Worm (Caenorhabditis elegans) whole organism, L2 larva: Measurements from ENCODE around the gene nhr-281.

Experiments used
- C34F6.9 ChIP-seq: fragments of 150-350 bp; optimal IDR thresholded peaks from 2 replicates; lab custom pipeline; 2014; ENCODE audit warnings: missing biosample characterization, missing genetic modification characterization
- F13H6.1 ChIP-seq: sonication (generic microtip); optimal IDR thresholded peaks from 2 replicates; lab custom pipeline; 2016; ENCODE audit warnings: missing genetic modification characterization, missing compliant biosample characterization
- R02D3.7 ChIP-seq: fragments of 150-350 bp; optimal IDR thresholded peaks from 2 replicates; lab custom pipeline; 2014; ENCODE audit warnings: missing biosample characterization, missing genetic modification characterization
- Y55F3AM.14 ChIP-seq: fragments of 200-800 bp; sonication (Bioruptor generic); optimal IDR thresholded peaks from 2 replicates; lab custom pipeline; 2018; ENCODE audit warnings: mild to moderate bottlenecking, missing genetic modification characterization, missing compliant biosample characterization
- ZK546.5 ChIP-seq: sonication (generic microtip); optimal IDR thresholded peaks from 2 replicates; lab custom pipeline; 2017; ENCODE audit warnings: missing biosample characterization, missing genetic modification characterization
- alr-1 ChIP-seq: fragments of 150-350 bp; optimal IDR thresholded peaks from 2 replicates; lab custom pipeline; 2014; ENCODE audit warnings: missing biosample characterization, missing genetic modification characterization
- aly-2 ChIP-seq: fragments of 150-350 bp; optimal IDR thresholded peaks from 2 replicates; lab custom pipeline; 2014; ENCODE audit warnings: missing biosample characterization, missing genetic modification characterization
- ama-1 ChIP-seq: fragments of 150-350 bp; optimal IDR thresholded peaks from 2 replicates; lab custom pipeline; 2018; ENCODE audit warnings: inconsistent platforms
- blmp-1 ChIP-seq: sonication (generic microtip); optimal IDR thresholded peaks from 2 replicates; lab custom pipeline; 2017; ENCODE audit warnings: missing genetic modification characterization, mild to moderate bottlenecking, missing compliant biosample characterization, antibody characterized with exemption, moderate library complexity; ENCODE audit not compliant: insufficient read depth
- ceh-16 ChIP-seq: fragments of 150-350 bp; optimal IDR thresholded peaks from 2 replicates; lab custom pipeline; 2014; ENCODE audit warnings: missing biosample characterization, missing genetic modification characterization
- crh-2 ChIP-seq: sonication (generic microtip); optimal IDR thresholded peaks from 2 replicates; lab custom pipeline; 2017; ENCODE audit warnings: missing biosample characterization, missing genetic modification characterization
- egl-27 ChIP-seq: sonication (generic microtip); optimal IDR thresholded peaks from 3 replicates; lab custom pipeline; 2017; ENCODE audit warnings: missing biosample characterization, missing genetic modification reagents, missing genetic modification characterization
- elt-1 ChIP-seq: fragments of 150-350 bp; optimal IDR thresholded peaks from 2 replicates; lab custom pipeline; 2014; ENCODE audit warnings: missing biosample characterization, missing genetic modification characterization
- elt-3 ChIP-seq: sonication (generic microtip); optimal IDR thresholded peaks from 2 replicates; lab custom pipeline; 2017; ENCODE audit warnings: missing biosample characterization, missing genetic modification characterization
- fos-1 ChIP-seq: fragments of 150-350 bp; optimal IDR thresholded peaks from 2 replicates; lab custom pipeline; 2014; ENCODE audit warnings: missing biosample characterization, missing genetic modification characterization
- gmeb-1 ChIP-seq: fragments of 150-350 bp; optimal IDR thresholded peaks from 2 replicates; lab custom pipeline; 2014; ENCODE audit warnings: missing biosample characterization, missing genetic modification characterization
- lin-11 ChIP-seq: fragments of 150-350 bp; sonication (generic microtip); optimal IDR thresholded peaks from 2 replicates; lab custom pipeline; 2014; ENCODE audit warnings: missing biosample characterization, missing genetic modification characterization, inconsistent platforms, mixed read lengths
- lin-13 ChIP-seq: fragments of 150-350 bp; optimal IDR thresholded peaks from 2 replicates; lab custom pipeline; 2014; ENCODE audit warnings: missing biosample characterization, missing genetic modification reagents, missing genetic modification characterization
- lin-39 ChIP-seq: fragments of 150-350 bp; optimal IDR thresholded peaks from 2 replicates; lab custom pipeline; 2014; ENCODE audit warnings: missing biosample characterization, missing genetic modification reagents, missing genetic modification characterization
- mbf-1 ChIP-seq: sonication (generic microtip); optimal IDR thresholded peaks from 2 replicates; lab custom pipeline; 2017; ENCODE audit warnings: missing biosample characterization, missing genetic modification characterization
- mdl-1 ChIP-seq, 2 experiments: fragments of 150-350 bp in 1 of 2; sonication (generic microtip) in 1 of 2; optimal IDR thresholded peaks; 2 replicates each; lab custom pipeline; 2017; ENCODE audit warnings: missing biosample characterization in 2 of 2, missing genetic modification characterization in 2 of 2
- nhr-10 ChIP-seq: sonication (generic microtip); optimal IDR thresholded peaks from 2 replicates; lab custom pipeline; 2017; ENCODE audit warnings: missing biosample characterization, missing genetic modification characterization
- nhr-12 ChIP-seq: fragments of 150-350 bp; optimal IDR thresholded peaks from 2 replicates; lab custom pipeline; 2014; ENCODE audit warnings: missing biosample characterization, missing genetic modification characterization
- nhr-129 ChIP-seq: fragments of 150-350 bp; optimal IDR thresholded peaks from 2 replicates; lab custom pipeline; 2014; ENCODE audit warnings: missing biosample characterization, missing genetic modification characterization
- nhr-21 ChIP-seq: fragments of 150-350 bp; optimal IDR thresholded peaks from 2 replicates; lab custom pipeline; 2014; ENCODE audit warnings: missing biosample characterization, missing genetic modification characterization
- nhr-23 ChIP-seq: fragments of 150-350 bp; optimal IDR thresholded peaks from 2 replicates; lab custom pipeline; 2014; ENCODE audit warnings: missing biosample characterization, missing genetic modification reagents, missing genetic modification characterization
- nhr-25 ChIP-seq: fragments of 150-350 bp; sonication (generic microtip); optimal IDR thresholded peaks from 3 replicates; lab custom pipeline; 2014; ENCODE audit warnings: missing biosample characterization, missing genetic modification characterization
- nhr-6 ChIP-seq: fragments of 150-350 bp; optimal IDR thresholded peaks from 2 replicates; lab custom pipeline; 2014; ENCODE audit warnings: missing biosample characterization, missing genetic modification characterization
- sem-4 ChIP-seq: fragments of 150-350 bp; optimal IDR thresholded peaks from 2 replicates; lab custom pipeline; 2014; ENCODE audit warnings: missing biosample characterization, missing genetic modification reagents, missing genetic modification characterization
- skn-1 ChIP-seq: sonication (generic microtip); optimal IDR thresholded peaks from 2 replicates; lab custom pipeline; 2017; ENCODE audit warnings: missing biosample characterization, missing genetic modification characterization
- sma-3 ChIP-seq: sonication (generic microtip); optimal IDR thresholded peaks from 2 replicates; lab custom pipeline; 2016; ENCODE audit warnings: missing genetic modification reagents, missing genetic modification characterization, missing compliant biosample characterization
- sma-9 ChIP-seq, 2 experiments: fragments of 150-350 bp in 1 of 2; sonication (generic microtip) in 1 of 2; optimal IDR thresholded peaks; 2 replicates each; lab custom pipeline; 2014 to 2016; ENCODE audit warnings: missing genetic modification characterization in 2 of 2, mild to moderate bottlenecking in 1 of 2, missing biosample characterization in 1 of 2, missing compliant biosample characterization in 1 of 2, missing genetic modification reagents in 1 of 2, moderate library complexity in 1 of 2
- unc-55 ChIP-seq: fragments of 150-350 bp; sonication (generic microtip); optimal IDR thresholded peaks from 3 replicates; lab custom pipeline; 2014; ENCODE audit warnings: missing biosample characterization, missing genetic modification reagents, missing genetic modification characterization
- unc-62 ChIP-seq: fragments of 150-350 bp; optimal IDR thresholded peaks from 2 replicates; lab custom pipeline; 2014; ENCODE audit warnings: missing biosample characterization, missing genetic modification reagents, missing genetic modification characterization
- ztf-1 ChIP-seq: fragments of 200-800 bp; sonication (Bioruptor generic); conservative IDR thresholded peaks from 2 replicates; pipeline ENCODE4 v1.3.6; 2022; ENCODE audit warnings: missing genetic modification characterization, missing compliant biosample characterization
- ztf-11 ChIP-seq: sonication (generic microtip); optimal IDR thresholded peaks from 2 replicates; lab custom pipeline; 2017; ENCODE audit warnings: missing biosample characterization, missing genetic modification characterization
- ztf-4 ChIP-seq: fragments of 150-350 bp; optimal IDR thresholded peaks from 2 replicates; lab custom pipeline; 2014; ENCODE audit warnings: missing biosample characterization, missing genetic modification characterization

Gene nhr-281

DNA sequence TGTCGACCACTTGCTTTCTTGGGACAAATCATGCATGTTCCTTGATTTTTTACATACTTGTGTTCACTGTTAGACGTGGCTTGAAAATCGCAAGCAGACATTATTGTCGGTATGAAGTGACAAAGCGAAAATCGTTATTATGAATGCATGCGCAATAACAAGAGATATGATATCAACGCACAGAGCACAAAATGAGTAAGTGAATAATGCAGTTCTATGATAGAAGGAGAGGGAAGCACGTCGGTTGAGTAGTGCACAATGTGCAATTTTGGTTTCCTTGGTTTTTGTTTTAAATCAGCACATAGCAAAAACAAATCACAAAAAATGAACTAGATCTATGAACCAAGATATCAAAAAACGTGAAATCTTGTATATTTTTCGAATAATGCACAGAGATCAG is at the start of gene nhr-281:
Gene nhr-281, minus strand, starts transcription at position 101 of the 400 bp plus-strand sequence.
- TF ChIP-seq skn-1 (tag; lab: Kevin White, UChicago) (no peak), ZK546.5 (tag; lab: Kevin White, UChicago) (no peak), F13H6.1 (no peak), nhr-129 (tag; lab: Kevin White, UChicago) (no peak), nhr-21 (no peak), lin-13 (GFP tag; lab: Kevin White, UChicago) (no peak), C34F6.9 (tag; lab: Kevin White, UChicago) (no peak), gmeb-1 (tag; lab: Kevin White, UChicago) (no peak), sem-4 (no peak), Y55F3AM.14 (GFP tag; lab: Kevin White, UChicago) (no peak), ztf-1 (GFP tag; lab: Robert Waterston, UW) (no peak), sma-9 (GFP tag; optimal IDR thresholded peaks at IDR 0.05; lab: Kevin White, UChicago) (no peak), sma-9 (tag; optimal IDR thresholded peaks at IDR 0.05; lab: Kevin White, UChicago) (no peak), elt-3 (tag; lab: Kevin White, UChicago) (no peak), ama-1 (lab: Kevin White, UChicago) (no peak)

DNA sequence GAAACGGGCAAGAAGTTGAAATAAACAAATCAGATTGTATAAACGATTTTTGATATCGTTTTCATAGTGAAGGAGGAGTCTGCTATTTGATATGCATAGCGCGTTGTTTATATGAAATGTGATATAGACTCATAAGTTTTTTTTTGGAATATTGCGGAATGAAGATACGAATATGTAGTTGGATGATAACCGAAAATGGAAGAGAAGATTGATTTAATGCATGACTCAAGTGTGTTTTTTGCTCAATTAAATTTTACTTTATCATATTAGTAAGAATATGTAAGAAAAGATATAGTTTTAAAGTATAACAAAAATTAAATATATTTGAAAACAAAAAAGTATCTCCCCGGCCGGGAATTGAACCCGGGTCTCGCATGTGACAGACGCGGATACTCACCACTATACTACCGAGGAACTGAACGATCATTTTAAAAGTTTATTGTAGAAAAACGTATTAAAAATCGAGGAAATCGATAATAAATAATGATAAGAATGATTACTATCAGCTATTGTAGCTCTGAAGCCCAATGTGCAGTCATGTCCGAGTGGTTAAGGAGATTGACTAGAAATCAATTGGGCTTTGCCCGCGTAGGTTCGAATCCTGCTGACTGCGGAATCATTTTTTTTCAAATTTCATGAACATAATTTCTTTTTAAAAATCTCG is 48.6 kb upstream of the nhr-281 start, which contains the start of gene lgc-25:
Gene lgc-25, minus strand, starts transcription at position 51 of the 664 bp plus-strand sequence.
- no peak for TF ChIP-seq lin-11
- no peak for TF ChIP-seq alr-1 (tag; lab: Kevin White, UChicago)
- TF ChIP-seq sem-4: no peak
- TF ChIP-seq F13H6.1: no peak
- no peak for TF ChIP-seq ceh-16 (tag; lab: Kevin White, UChicago)
- TF ChIP-seq sma-3 (GFP tag; lab: Kevin White, UChicago): peak; percentile 60
- no peak for TF ChIP-seq unc-55 (GFP tag; lab: Kevin White, UChicago)
- TF ChIP-seq sma-9 (GFP tag; optimal IDR thresholded peaks at IDR 0.05; lab: Kevin White, UChicago): peak; percentile 43
- TF ChIP-seq sma-9 (tag; optimal IDR thresholded peaks at IDR 0.05; lab: Kevin White, UChicago): no peak
- no peak for TF ChIP-seq aly-2 (tag; lab: Kevin White, UChicago)
- peak; percentile 37 for TF ChIP-seq nhr-21
- TF ChIP-seq lin-13 (GFP tag; lab: Kevin White, UChicago): peak; percentile 27
- no peak for TF ChIP-seq lin-39
- TF ChIP-seq mbf-1 (tag; lab: Kevin White, UChicago): no peak
- TF ChIP-seq unc-62: no peak
- no peak for TF ChIP-seq blmp-1 (tag; lab: Kevin White, UChicago)
- no peak for TF ChIP-seq egl-27 (tag; lab: Kevin White, UChicago)
- TF ChIP-seq nhr-25 (tag; lab: Kevin White, UChicago): no peak
- no peak for TF ChIP-seq mdl-1 (tag; optimal IDR thresholded peaks at IDR 0.05; lab: Kevin White, UChicago)
- no peak for TF ChIP-seq nhr-23
- TF ChIP-seq gmeb-1 (tag; lab: Kevin White, UChicago): peak; percentile 53
- no peak for TF ChIP-seq nhr-12 (tag; lab: Kevin White, UChicago)
- peak; percentile 43 for TF ChIP-seq crh-2 (tag; lab: Kevin White, UChicago)
- TF ChIP-seq nhr-10 (tag; lab: Kevin White, UChicago): no peak
- no peak for TF ChIP-seq elt-3 (tag; lab: Kevin White, UChicago)
- no peak for TF ChIP-seq ztf-11 (tag; lab: Kevin White, UChicago)
- no peak for TF ChIP-seq R02D3.7 (tag; lab: Kevin White, UChicago)
- no peak for TF ChIP-seq elt-1
- TF ChIP-seq nhr-6: no peak
- peak; percentile 29 for TF ChIP-seq fos-1 (tag; lab: Kevin White, UChicago)
- TF ChIP-seq ztf-4 (tag; lab: Kevin White, UChicago): no peak

DNA sequence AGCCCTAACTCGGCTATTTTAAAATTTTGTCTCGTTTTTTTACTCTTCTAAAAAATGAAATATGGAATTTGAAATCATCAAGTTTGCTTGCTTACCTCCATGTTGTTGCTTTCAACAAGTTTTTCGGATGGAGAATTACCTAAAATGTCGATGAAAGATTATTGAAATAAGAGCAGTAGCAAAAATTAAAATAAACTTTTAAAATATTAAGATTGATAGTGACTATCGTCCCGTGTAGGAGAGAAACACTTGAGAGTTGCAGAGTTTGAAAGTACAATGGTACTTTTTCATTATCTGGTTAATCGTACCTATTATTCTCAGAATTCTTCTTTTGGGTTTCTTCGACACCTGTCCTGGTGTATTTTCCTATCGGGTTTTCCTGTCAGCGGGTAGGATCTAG is 43.7 kb upstream of the nhr-281 start, which contains the start of gene ceh-90:
Gene ceh-90, minus strand, starts transcription at position 101 of the 400 bp plus-strand sequence.
- TF ChIP-seq unc-62 (no peak), ZK546.5 (tag; lab: Kevin White, UChicago) (no peak)
